Worm (Caenorhabditis elegans): ENCODE measurements around the gene pals-40.

ce11 chrIII:1347003-1347402 lies 30.8 kb downstream of the pals-40 start:
- TF ChIP-seq dao-5 (tag; optimal IDR thresholded peaks at IDR 0.05) (no peak), him-1 (tag; optimal IDR thresholded peaks at IDR 0.05) (no peak), W03F9.2 (tag; optimal IDR thresholded peaks at IDR 0.05) (no peak)

Data from whole organism, L4/young adult.